Worm (Caenorhabditis elegans) whole organism, L4 larva: Measurements from ENCODE around the gene Y71H2AM.20.

ENCODE experiments used
- D1046.2 ChIP-seq: fragments of 200-800 bp; sonication (Bioruptor generic); IDR thresholded peaks from 2 replicates; pipeline ENCODE4 v1.3.6; 2022; ENCODE audit warnings: missing genetic modification characterization, missing compliant biosample characterization
- F44E2.7 ChIP-seq: fragments of 200-800 bp; sonication (Bioruptor generic); IDR thresholded peaks from 2 replicates; pipeline ENCODE4 v2.1.2; 2022; ENCODE audit warnings: missing genetic modification characterization, missing compliant biosample characterization
- F49E8.2 ChIP-seq: sonication (generic microtip); optimal IDR thresholded peaks from 2 replicates; lab custom pipeline; 2016; ENCODE audit warnings: missing compliant biosample characterization, mild to moderate bottlenecking, missing genetic modification characterization, borderline replicate concordance
- R02D3.7 ChIP-seq: fragments of 150-350 bp; sonication (generic microtip); optimal IDR thresholded peaks from 3 replicates; lab custom pipeline; 2014; ENCODE audit warnings: missing biosample characterization, missing genetic modification characterization
- T26A8.4 ChIP-seq: fragments of 200-800 bp; sonication (Bioruptor generic); IDR thresholded peaks from 2 replicates; pipeline ENCODE4 v1.3.6; 2022; ENCODE audit warnings: missing genetic modification characterization, missing compliant biosample characterization
- Y5F2A.4 ChIP-seq: fragments of 200-800 bp; sonication (Bioruptor generic); optimal IDR thresholded peaks from 2 replicates; lab custom pipeline; 2018; ENCODE audit warnings: mild to moderate bottlenecking, missing genetic modification characterization, missing compliant biosample characterization
- Y75B8A.6 ChIP-seq: fragments of 200-800 bp; sonication (Bioruptor generic); IDR thresholded peaks from 2 replicates; pipeline ENCODE4 v1.3.6; 2022; ENCODE audit warnings: missing genetic modification reagents, missing genetic modification characterization, missing compliant biosample characterization
- ZK546.5 ChIP-seq, 2 experiments: sonication (generic microtip); optimal IDR thresholded peaks; 2 replicates each; lab custom pipeline; 2017; ENCODE audit warnings: missing biosample characterization in 2 of 2, missing genetic modification characterization in 2 of 2
- aha-1 ChIP-seq: fragments of 150-350 bp; peaks from one replicate; lab custom pipeline; 2014; ENCODE audit warnings: missing biosample characterization, missing genetic modification characterization
- arid-1 ChIP-seq: fragments of 200-800 bp; sonication (Bioruptor generic); conservative IDR thresholded peaks from 2 replicates; pipeline ENCODE4 v1.3.6; 2022; ENCODE audit warnings: missing genetic modification reagents, missing genetic modification characterization, missing compliant biosample characterization
- attf-4 ChIP-seq: sonication (generic microtip); optimal IDR thresholded peaks from 3 replicates; lab custom pipeline; 2017; ENCODE audit warnings: missing biosample characterization, missing genetic modification characterization
- ceh-20 ChIP-seq: fragments of 200-800 bp; sonication (Bioruptor generic); IDR thresholded peaks from 2 replicates; pipeline ENCODE4 v1.3.6; 2022; ENCODE audit warnings: missing genetic modification reagents, missing genetic modification characterization, missing compliant biosample characterization
- ceh-28 ChIP-seq: fragments of 150-350 bp; optimal IDR thresholded peaks from 2 replicates; lab custom pipeline; 2014; ENCODE audit warnings: missing biosample characterization, missing genetic modification reagents, missing genetic modification characterization
- ceh-44 ChIP-seq: fragments of 200-800 bp; sonication (Bioruptor generic); IDR thresholded peaks from 2 replicates; pipeline ENCODE4 v1.3.6; 2022; ENCODE audit warnings: missing genetic modification reagents, missing genetic modification characterization, missing compliant biosample characterization
- cey-2 ChIP-seq: sonication (generic microtip); optimal IDR thresholded peaks from 3 replicates; lab custom pipeline; 2017; ENCODE audit warnings: missing genetic modification characterization, mild to moderate bottlenecking, missing compliant biosample characterization, antibody characterized with exemption, borderline replicate concordance; ENCODE audit not compliant: insufficient read depth
- daf-12 ChIP-seq: fragments of 150-350 bp; optimal IDR thresholded peaks from 2 replicates; lab custom pipeline; 2014; ENCODE audit warnings: missing biosample characterization, missing genetic modification reagents, missing genetic modification characterization
- daf-16 ChIP-seq, 3 experiments: sonication (generic microtip); optimal IDR thresholded peaks; 2 replicates each; lab custom pipeline; 2016 to 2017; ENCODE audit warnings: missing genetic modification characterization in 3 of 3, missing genetic modification reagents in 3 of 3, mild to moderate bottlenecking in 2 of 3, missing compliant biosample characterization in 2 of 3, missing biosample characterization in 1 of 3, moderate library complexity in 1 of 3
- daf-19 ChIP-seq: fragments of 200-800 bp; sonication (Bioruptor generic); conservative IDR thresholded peaks from 2 replicates; pipeline ENCODE4 v1.3.6; 2022; ENCODE audit warnings: missing genetic modification characterization, missing compliant biosample characterization
- dmd-9 ChIP-seq: fragments of 200-800 bp; sonication (Bioruptor generic); IDR thresholded peaks from 2 replicates; pipeline ENCODE4 v1.3.6; 2022; ENCODE audit warnings: missing genetic modification reagents, missing genetic modification characterization, missing compliant biosample characterization
- dpl-1 ChIP-seq: fragments of 150-350 bp; optimal IDR thresholded peaks from 2 replicates; lab custom pipeline; 2014; ENCODE audit warnings: missing biosample characterization, missing genetic modification reagents, missing genetic modification characterization
- dve-1 ChIP-seq: sonication (generic microtip); optimal IDR thresholded peaks from 2 replicates; lab custom pipeline; 2017; ENCODE audit warnings: antibody characterized with exemption, mild to moderate bottlenecking, missing genetic modification characterization, missing compliant biosample characterization; ENCODE audit not compliant: insufficient read depth
- gei-8 ChIP-seq: fragments of 200-800 bp; sonication (Bioruptor generic); optimal IDR thresholded peaks from 2 replicates; lab custom pipeline; 2018; ENCODE audit warnings: mild to moderate bottlenecking, missing genetic modification characterization, missing compliant biosample characterization
- hlh-30 ChIP-seq: sonication (generic microtip); optimal IDR thresholded peaks from 2 replicates; lab custom pipeline; 2017; ENCODE audit warnings: antibody characterized with exemption, mild to moderate bottlenecking, missing genetic modification characterization, missing compliant biosample characterization; ENCODE audit not compliant: insufficient read depth
- jun-1 ChIP-seq: fragments of 150-350 bp; optimal IDR thresholded peaks from 2 replicates; lab custom pipeline; 2014; ENCODE audit warnings: missing biosample characterization, missing genetic modification reagents, missing genetic modification characterization
- lin-38 ChIP-seq: fragments of 200-800 bp; sonication (Bioruptor generic); IDR thresholded peaks from 2 replicates; pipeline ENCODE4 v1.3.6; 2022; ENCODE audit warnings: missing genetic modification reagents, missing genetic modification characterization, missing compliant biosample characterization
- lsy-2 ChIP-seq, 2 experiments: fragments of 150-350 bp in 1 of 2; sonication (generic microtip) in 1 of 2; optimal IDR thresholded peaks; 2 replicates each; lab custom pipeline; 2014 to 2017; ENCODE audit warnings: missing biosample characterization in 2 of 2, missing genetic modification characterization in 2 of 2
- mxl-2 ChIP-seq: fragments of 200-800 bp; sonication (Bioruptor generic); conservative IDR thresholded peaks from 2 replicates; pipeline ENCODE4 v1.3.6; 2022; ENCODE audit warnings: missing genetic modification reagents, missing genetic modification characterization, missing compliant biosample characterization
- mxl-3 ChIP-seq: fragments of 200-800 bp; sonication (Bioruptor generic); optimal IDR thresholded peaks from 2 replicates; lab custom pipeline; 2018; ENCODE audit warnings: mild to moderate bottlenecking, missing genetic modification characterization, missing compliant biosample characterization
- nhr-11 ChIP-seq: fragments of 150-350 bp; optimal IDR thresholded peaks from 2 replicates; lab custom pipeline; 2014; ENCODE audit warnings: missing biosample characterization, missing genetic modification characterization
- nhr-28 ChIP-seq: fragments of 150-350 bp; optimal IDR thresholded peaks from 2 replicates; lab custom pipeline; 2014; ENCODE audit warnings: missing biosample characterization, missing genetic modification characterization
- nhr-41 ChIP-seq: fragments of 200-800 bp; sonication (Bioruptor generic); IDR thresholded peaks from 2 replicates; pipeline ENCODE4 v1.3.6; 2022; ENCODE audit warnings: missing genetic modification reagents, missing genetic modification characterization, missing compliant biosample characterization
- nhr-42 ChIP-seq: fragments of 200-800 bp; sonication (Bioruptor generic); IDR thresholded peaks from 2 replicates; pipeline ENCODE4 v1.3.6; 2022; ENCODE audit warnings: missing genetic modification characterization, missing compliant biosample characterization
- nhr-48 ChIP-seq: sonication (generic microtip); optimal IDR thresholded peaks from 2 replicates; lab custom pipeline; 2016; ENCODE audit warnings: mild to moderate bottlenecking, missing genetic modification characterization, missing compliant biosample characterization
- nhr-76 ChIP-seq: fragments of 150-350 bp; optimal IDR thresholded peaks from 2 replicates; lab custom pipeline; 2014; ENCODE audit warnings: missing biosample characterization, missing genetic modification characterization
- nhr-77 ChIP-seq: fragments of 150-350 bp; optimal IDR thresholded peaks from 2 replicates; lab custom pipeline; 2014; ENCODE audit warnings: missing biosample characterization, missing genetic modification characterization
- pqm-1 ChIP-seq: sonication (generic microtip); optimal IDR thresholded peaks from 2 replicates; lab custom pipeline; 2017; ENCODE audit warnings: missing biosample characterization, missing genetic modification characterization
- rbr-2 ChIP-seq: sonication (generic microtip); optimal IDR thresholded peaks from 2 replicates; lab custom pipeline; 2016; ENCODE audit warnings: missing genotype, missing genetic modification characterization, missing compliant biosample characterization
- skn-1 ChIP-seq: fragments of 150-350 bp; optimal IDR thresholded peaks from 2 replicates; lab custom pipeline; 2014; ENCODE audit warnings: missing biosample characterization, missing genetic modification characterization
- snpc-4 ChIP-seq: fragments of 150-350 bp; optimal IDR thresholded peaks from 2 replicates; lab custom pipeline; 2014; ENCODE audit warnings: missing biosample characterization, missing genetic modification characterization
- spr-1 ChIP-seq: sonication (generic microtip); optimal IDR thresholded peaks from 2 replicates; lab custom pipeline; 2016; ENCODE audit warnings: mild to moderate bottlenecking, missing genetic modification characterization, missing compliant biosample characterization
- unc-39 ChIP-seq: sonication (generic microtip); optimal IDR thresholded peaks from 2 replicates; lab custom pipeline; 2017; ENCODE audit warnings: missing biosample characterization, missing genetic modification characterization
- unc-62 ChIP-seq, 3 experiments: fragments of 150-350 bp in 1 of 3; sonication (generic microtip); optimal IDR thresholded peaks in 2 of 3; peaks in 1 of 3; 1 replicate in 1 of 3; 2 replicates in 2 of 3; lab custom pipeline; 2014 to 2017; ENCODE audit warnings: missing biosample characterization in 3 of 3, missing genetic modification characterization in 3 of 3, missing genetic modification reagents in 3 of 3, missing genotype in 1 of 3
- vab-7 ChIP-seq: fragments of 200-800 bp; sonication (Bioruptor generic); IDR thresholded peaks from 2 replicates; pipeline ENCODE4 v1.3.6; 2022; ENCODE audit warnings: missing genetic modification reagents, missing genetic modification characterization, missing compliant biosample characterization
- zag-1 ChIP-seq: fragments of 150-350 bp; optimal IDR thresholded peaks from 2 replicates; lab custom pipeline; 2014; ENCODE audit warnings: missing biosample characterization, missing genetic modification characterization
- zfp-3 ChIP-seq: fragments of 200-800 bp; sonication (Bioruptor generic); conservative IDR thresholded peaks from 2 replicates; pipeline ENCODE4 v1.3.6; 2022; ENCODE audit warnings: missing genetic modification reagents, missing genetic modification characterization, missing compliant biosample characterization
- zip-11 ChIP-seq: fragments of 200-800 bp; sonication (Bioruptor generic); IDR thresholded peaks from 2 replicates; pipeline ENCODE4 v1.3.6; 2022; ENCODE audit warnings: missing genetic modification characterization, missing compliant biosample characterization

Gene Y71H2AM.20

DNA sequence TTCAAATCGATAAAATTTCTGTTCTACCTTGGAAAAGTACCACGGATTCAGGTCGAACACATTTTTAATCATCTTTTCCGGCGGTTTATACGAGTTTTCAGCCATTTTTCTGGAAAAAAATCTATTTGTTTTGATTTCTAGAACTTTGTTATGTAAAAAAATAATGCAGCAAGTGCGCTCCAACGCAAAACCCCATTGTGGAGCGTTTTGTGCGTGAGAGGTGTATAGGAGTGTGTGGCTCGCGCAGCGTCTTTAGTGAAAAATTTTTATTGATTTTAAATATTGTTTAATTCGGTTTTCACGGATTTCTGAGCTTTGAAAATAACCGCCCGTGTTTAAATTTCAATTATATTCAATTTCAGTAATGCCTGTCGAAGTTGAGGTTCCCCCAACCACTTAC lies at the start of gene Y71H2AM.20 (continued):
- TF ChIP-seq lsy-2 (tag; optimal IDR thresholded peaks at IDR 0.05; lab: Kevin White, UChicago) (peak; percentile 95 to 98), vab-7 (GFP tag; lab: Robert Waterston, UW) (peak; percentile 88), snpc-4 (peak; percentile 44), rbr-2 (tag; lab: Kevin White, UChicago) (peak; percentile 95), nhr-77 (tag; lab: Kevin White, UChicago) (peak; percentile 98), pqm-1 (tag; lab: Kevin White, UChicago) (peak; percentile 83), jun-1 (tag; lab: Kevin White, UChicago) (peak; percentile 76), D1046.2 (GFP tag; lab: Robert Waterston, UW) (peak; percentile 69; the same call in 1 of the 2 replicates), R02D3.7 (tag; lab: Kevin White, UChicago) (peak; percentile 40), ceh-28 (tag; lab: Kevin White, UChicago) (peak; percentile 66), skn-1 (no peak), nhr-76 (tag; lab: Kevin White, UChicago) (peak; percentile 16), nhr-42 (peak; percentile 85), nhr-28 (tag; lab: Kevin White, UChicago) (peak; percentile 92), unc-62 (GFP tag; optimal IDR thresholded peaks at IDR 0.05 in 1 of 2; lab: Kevin White, UChicago) (peak in 1 of 2 experiments; percentile 97), unc-62 (tag; optimal IDR thresholded peaks at IDR 0.05; lab: Kevin White, UChicago) (no peak), nhr-41 (GFP tag; lab: Robert Waterston, UW) (no peak), nhr-48 (tag; lab: Kevin White, UChicago) (peak; percentile 52), spr-1 (tag; lab: Kevin White, UChicago) (peak; percentile 91), ZK546.5 (tag; optimal IDR thresholded peaks at IDR 0.05; lab: Kevin White, UChicago) (peak in 1 of 2 experiments; percentile 70), lin-38 (GFP tag; lab: Robert Waterston, UW) (peak; percentile 99), dve-1 (tag; lab: Kevin White, UChicago) (peak; percentile 99), ceh-44 (GFP tag; lab: Robert Waterston, UW) (peak; percentile 45; the same call in 1 of the 2 replicates), gei-8 (GFP tag; lab: Kevin White, UChicago) (no peak), aha-1 (tag; lab: Kevin White, UChicago) (peak; percentile 98), mxl-3 (GFP tag; lab: Kevin White, UChicago) (peak; percentile 69), ceh-20 (GFP tag; lab: Robert Waterston, UW) (peak; percentile 80), F49E8.2 (tag; lab: Kevin White, UChicago) (peak; percentile 76), T26A8.4 (GFP tag; lab: Robert Waterston, UW) (peak; percentile 68), zip-11 (no peak), unc-39 (tag; lab: Kevin White, UChicago) (no peak), daf-12 (tag; lab: Kevin White, UChicago) (no peak), F44E2.7 (GFP tag; lab: Robert Waterston, UW) (no peak), mxl-2 (GFP tag; lab: Robert Waterston, UW) (no peak), Y5F2A.4 (GFP tag; lab: Kevin White, UChicago) (no peak), dmd-9 (GFP tag; lab: Robert Waterston, UW) (peak; percentile 66; the same call in 1 of the 2 replicates), nhr-11 (tag; lab: Kevin White, UChicago) (peak; percentile 95), hlh-30 (tag; lab: Kevin White, UChicago) (peak; percentile 93), dpl-1 (peak; percentile 92), arid-1 (GFP tag; lab: Robert Waterston, UW) (peak; percentile 94), zag-1 (tag; lab: Kevin White, UChicago) (no peak), attf-4 (tag; lab: Kevin White, UChicago) (no peak), zfp-3 (GFP tag; lab: Robert Waterston, UW) (peak; percentile 83), cey-2 (no peak), daf-16 (GFP tag; optimal IDR thresholded peaks at IDR 0.05; lab: Kevin White, UChicago) (peak in 1 of 2 experiments; percentile 75), daf-16 (tag; optimal IDR thresholded peaks at IDR 0.05; lab: Kevin White, UChicago) (peak; percentile 76), daf-19 (no peak), Y75B8A.6 (GFP tag; lab: Robert Waterston, UW) (peak; percentile 61; the same call in 1 of the 2 replicates)
